Worm (Caenorhabditis elegans) whole organism, young adult: ENCODE results near the gene gpx-5.

ENCODE experiments used
- B0336.3 ChIP-seq: fragments of 200-800 bp; sonication (Bioruptor generic); IDR thresholded peaks from 2 replicates; pipeline ENCODE4 v1.3.6; 2022; ENCODE audit warnings: missing genetic modification characterization, missing compliant biosample characterization
- dox-1 ChIP-seq: fragments of 200-800 bp; sonication (Bioruptor generic); IDR thresholded peaks from 2 replicates; pipeline ENCODE4 v1.3.6; 2022; ENCODE audit warnings: missing genetic modification reagents, missing genetic modification characterization, missing compliant biosample characterization
- rcor-1 ChIP-seq: fragments of 200-800 bp; sonication (Bioruptor generic); IDR thresholded peaks from 2 replicates; pipeline ENCODE4 v1.3.6; 2022; ENCODE audit warnings: missing genetic modification reagents, missing genetic modification characterization, missing compliant biosample characterization

DNA sequence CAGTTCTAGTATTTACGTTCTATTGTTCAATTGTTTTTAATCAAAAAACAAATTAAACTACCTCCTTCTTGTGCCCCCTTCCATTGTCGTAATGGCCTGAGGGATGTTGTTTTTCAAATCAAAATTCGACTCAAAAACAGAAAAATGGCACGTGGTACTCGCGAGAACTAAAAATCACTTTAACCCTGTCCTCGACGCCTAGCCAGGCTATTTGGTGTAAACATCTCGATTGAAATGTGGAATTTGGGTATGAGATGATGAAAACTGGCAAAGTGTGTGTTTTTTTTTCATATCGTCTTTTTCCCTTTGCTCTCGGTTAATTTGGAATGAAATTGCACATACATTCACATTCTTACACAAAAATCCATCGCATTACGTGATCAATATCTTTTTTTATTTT lies 37.8 kb upstream of the gpx-5 start:
- no peak for TF ChIP-seq B0336.3 (GFP tag; lab: Robert Waterston, UW)
- TF ChIP-seq dox-1 (GFP tag; lab: Robert Waterston, UW): no peak
- TF ChIP-seq rcor-1 (GFP tag; lab: Robert Waterston, UW): no peak
